Fruit fly (Drosophila melanogaster) whole organism, prepupa: ENCODE results near the gene CG42714.

ENCODE experiments used
- Blimp-1 ChIP-seq: fragments of 200-800 bp; sonication (Bioruptor generic); optimal IDR thresholded peaks from 3 replicates; lab custom pipeline; 2017; ENCODE audit warnings: missing biosample characterization, missing genetic modification characterization, mild to moderate bottlenecking, moderate library complexity, missing genetic modification reagents
- CG10631 ChIP-seq: fragments of 200-800 bp; sonication (Bioruptor generic); optimal IDR thresholded peaks from 2 replicates; lab custom pipeline; 2016; ENCODE audit warnings: missing biosample characterization, missing genetic modification characterization
- CG10669 ChIP-seq: fragments of 200-800 bp; sonication (Bioruptor generic); optimal IDR thresholded peaks from 3 replicates; lab custom pipeline; 2018; ENCODE audit warnings: missing biosample characterization, mild to moderate bottlenecking, missing genetic modification characterization, moderate library complexity
- CG11294 ChIP-seq: fragments of 200-800 bp; sonication (Bioruptor generic); IDR thresholded peaks from 2 replicates; pipeline ENCODE4 v1.3.6; 2022; ENCODE audit warnings: missing biosample characterization, missing genetic modification characterization
- CG11762 ChIP-seq: fragments of 200-800 bp; sonication (Bioruptor generic); optimal IDR thresholded peaks from 3 replicates; lab custom pipeline; 2016; ENCODE audit warnings: missing biosample characterization, missing genetic modification characterization; ENCODE audit not compliant: insufficient read depth
- CG15336 ChIP-seq: fragments of 200-800 bp; sonication (Bioruptor generic); IDR thresholded peaks from 2 replicates; pipeline ENCODE4 v1.3.6; 2022; ENCODE audit warnings: missing biosample characterization, missing genetic modification characterization
- CG1621 ChIP-seq: fragments of 200-800 bp; sonication (Bioruptor generic); optimal IDR thresholded peaks from 3 replicates; lab custom pipeline; 2018; ENCODE audit warnings: missing biosample characterization, mild to moderate bottlenecking, missing genetic modification characterization
- CG16779 ChIP-seq: fragments of 200-800 bp; sonication (Bioruptor generic); optimal IDR thresholded peaks from 3 replicates; lab custom pipeline; 2017; ENCODE audit warnings: missing biosample characterization, mild to moderate bottlenecking, missing genetic modification characterization
- CG32006 ChIP-seq: fragments of 200-800 bp; sonication (Bioruptor generic); optimal IDR thresholded peaks from 3 replicates; lab custom pipeline; 2017; ENCODE audit warnings: missing biosample characterization, mild to moderate bottlenecking, missing genetic modification characterization
- CG34406 ChIP-seq: fragments of 200-800 bp; sonication (Bioruptor generic); optimal IDR thresholded peaks from 3 replicates; lab custom pipeline; 2016; ENCODE audit warnings: missing biosample characterization, missing genetic modification characterization
- CG4318 ChIP-seq: fragments of 200-800 bp; sonication (Bioruptor generic); optimal IDR thresholded peaks from 3 replicates; lab custom pipeline; 2017; ENCODE audit warnings: missing biosample characterization, mild to moderate bottlenecking, missing genetic modification characterization
- CG6163 ChIP-seq: fragments of 200-800 bp; sonication (Bioruptor generic); IDR thresholded peaks from 3 replicates; pipeline ENCODE4 v1.3.6; 2022; ENCODE audit warnings: missing biosample characterization, missing genetic modification characterization
- CG6276 ChIP-seq: fragments of 200-800 bp; sonication (Bioruptor generic); optimal IDR thresholded peaks from 2 replicates; lab custom pipeline; 2017; ENCODE audit warnings: missing biosample characterization, mild to moderate bottlenecking, missing genetic modification characterization
- CG6808 ChIP-seq: fragments of 200-800 bp; sonication (Bioruptor generic); optimal IDR thresholded peaks from 3 replicates; lab custom pipeline; 2017; ENCODE audit warnings: missing biosample characterization, missing genetic modification characterization, mild to moderate bottlenecking, moderate library complexity, missing genetic modification reagents
- CG6854 ChIP-seq: fragments of 200-800 bp; sonication (Bioruptor generic); optimal IDR thresholded peaks from 2 replicates; lab custom pipeline; 2017; ENCODE audit warnings: missing biosample characterization, mild to moderate bottlenecking, missing genetic modification characterization
- CG8119 ChIP-seq: fragments of 200-800 bp; sonication (Bioruptor generic); IDR thresholded peaks from 3 replicates; pipeline ENCODE4 v1.3.6; 2022; ENCODE audit warnings: missing biosample characterization, missing genetic modification characterization
- CG9139 ChIP-seq: fragments of 200-800 bp; sonication (Bioruptor generic); optimal IDR thresholded peaks from 3 replicates; lab custom pipeline; 2017; ENCODE audit warnings: missing biosample characterization, mild to moderate bottlenecking, missing genetic modification characterization
- Eip75B ChIP-seq: fragments of 200-800 bp; sonication (Bioruptor generic); optimal IDR thresholded peaks from 3 replicates; lab custom pipeline; 2016; ENCODE audit warnings: missing biosample characterization, missing genetic modification characterization
- Eip78C ChIP-seq: fragments of 200-800 bp; sonication (Bioruptor generic); peaks from one replicate; lab custom pipeline; 2016; ENCODE audit warnings: missing biosample characterization, missing genetic modification characterization
- Ets96B ChIP-seq: fragments of 200-800 bp; optimal IDR thresholded peaks from 2 replicates; lab custom pipeline; 2019; ENCODE audit warnings: missing biosample characterization, mild to moderate bottlenecking, missing genetic modification characterization, moderate library complexity
- Hr38 ChIP-seq: sonication (Bioruptor generic); optimal IDR thresholded peaks from 2 replicates; lab custom pipeline; 2016; ENCODE audit warnings: missing biosample characterization, missing genetic modification characterization
- Lpt ChIP-seq: fragments of 200-800 bp; sonication (Bioruptor generic); optimal IDR thresholded peaks from 3 replicates; lab custom pipeline; 2016; ENCODE audit warnings: missing biosample characterization, missing genetic modification characterization
- OdsH ChIP-seq: fragments of 200-800 bp; sonication (Bioruptor generic); optimal IDR thresholded peaks from 3 replicates; lab custom pipeline; 2016; ENCODE audit warnings: missing biosample characterization, missing genetic modification characterization
- Smox ChIP-seq: fragments of 200-800 bp; sonication (Bioruptor generic); optimal IDR thresholded peaks from 3 replicates; lab custom pipeline; 2016; ENCODE audit warnings: missing biosample characterization, missing genetic modification characterization
- Sox102F ChIP-seq: fragments of 200-800 bp; sonication (Bioruptor generic); optimal IDR thresholded peaks from 2 replicates; lab custom pipeline; 2016; ENCODE audit warnings: missing biosample characterization, mild to moderate bottlenecking, missing genetic modification characterization
- Sox15 ChIP-seq: fragments of 200-800 bp; sonication (Bioruptor generic); optimal IDR thresholded peaks from 3 replicates; lab custom pipeline; 2016; ENCODE audit warnings: missing biosample characterization, missing genetic modification characterization
- achi ChIP-seq: fragments of 200-800 bp; sonication (Bioruptor generic); optimal IDR thresholded peaks from 3 replicates; lab custom pipeline; 2016; ENCODE audit warnings: missing biosample characterization, missing genetic modification characterization
- acj6 ChIP-seq: fragments of 200-800 bp; sonication (Bioruptor generic); optimal IDR thresholded peaks from 3 replicates; lab custom pipeline; 2016; ENCODE audit warnings: missing biosample characterization, missing genetic modification characterization
- dac ChIP-seq: fragments of 200-800 bp; sonication (Bioruptor generic); optimal IDR thresholded peaks from 2 replicates; lab custom pipeline; 2017; ENCODE audit warnings: missing biosample characterization, mild to moderate bottlenecking, missing genetic modification characterization
- dsx ChIP-seq: fragments of 200-800 bp; optimal IDR thresholded peaks from 3 replicates; lab custom pipeline; 2019; ENCODE audit warnings: missing biosample characterization, mild to moderate bottlenecking, missing genetic modification characterization, moderate library complexity; ENCODE audit not compliant: poor library complexity, severe bottlenecking
- eg ChIP-seq: fragments of 200-800 bp; sonication (Bioruptor generic); IDR thresholded peaks from 3 replicates; pipeline ENCODE4 v1.3.6; 2022; ENCODE audit warnings: missing biosample characterization, missing genetic modification characterization
- esn ChIP-seq: fragments of 200-800 bp; sonication (Bioruptor generic); optimal IDR thresholded peaks from 2 replicates; lab custom pipeline; 2016; ENCODE audit warnings: missing biosample characterization, mild to moderate bottlenecking, missing genetic modification characterization, moderate library complexity
- fd59A ChIP-seq: fragments of 200-800 bp; sonication (Bioruptor generic); optimal IDR thresholded peaks from 2 replicates; lab custom pipeline; 2017; ENCODE audit warnings: missing biosample characterization, mild to moderate bottlenecking, missing genetic modification characterization, missing genetic modification reagents
- fd85E ChIP-seq: fragments of 200-800 bp; sonication (Bioruptor generic); optimal IDR thresholded peaks from 3 replicates; lab custom pipeline; 2016; ENCODE audit warnings: missing biosample characterization, missing genetic modification characterization
- fkh ChIP-seq: fragments of 200-800 bp; sonication (Bioruptor generic); optimal IDR thresholded peaks from 3 replicates; lab custom pipeline; 2017; ENCODE audit warnings: missing biosample characterization, mild to moderate bottlenecking, missing genetic modification characterization, moderate library complexity
- net ChIP-seq: fragments of 200-800 bp; sonication (Bioruptor generic); optimal IDR thresholded peaks from 3 replicates; lab custom pipeline; 2016; ENCODE audit warnings: missing biosample characterization, missing genetic modification characterization
- salr ChIP-seq, 2 experiments: fragments of 200-800 bp; sonication (Bioruptor generic); optimal IDR thresholded peaks; 3 replicates each; lab custom pipeline; 2016 to 2018; ENCODE audit warnings: missing biosample characterization in 2 of 2, missing genetic modification characterization in 2 of 2, mild to moderate bottlenecking in 1 of 2
- spab ChIP-seq: fragments of 200-800 bp; sonication (Bioruptor generic); optimal IDR thresholded peaks from 2 replicates; lab custom pipeline; 2017; ENCODE audit warnings: missing biosample characterization, mild to moderate bottlenecking, missing genetic modification characterization, missing genetic modification reagents
- ss ChIP-seq, 2 experiments: fragments of 200-800 bp; sonication (Bioruptor generic); optimal IDR thresholded peaks; 2 replicates in 1 of 2; 3 replicates in 1 of 2; lab custom pipeline; 2017 to 2018; ENCODE audit warnings: mild to moderate bottlenecking in 2 of 2, missing biosample characterization in 2 of 2, missing genetic modification characterization in 2 of 2, moderate library complexity in 1 of 2
- svp ChIP-seq: fragments of 200-800 bp; sonication (Bioruptor generic); peaks from one replicate; lab custom pipeline; 2016; ENCODE audit warnings: missing biosample characterization, missing genetic modification characterization
- topi ChIP-seq: fragments of 200-800 bp; sonication (Bioruptor generic); optimal IDR thresholded peaks from 3 replicates; lab custom pipeline; 2016; ENCODE audit warnings: missing biosample characterization, missing genetic modification characterization
- vri ChIP-seq: fragments of 200-800 bp; sonication (Bioruptor generic); optimal IDR thresholded peaks from 3 replicates; lab custom pipeline; 2016; ENCODE audit warnings: missing biosample characterization, mild to moderate bottlenecking, missing genetic modification characterization

Gene CG42714

DNA sequence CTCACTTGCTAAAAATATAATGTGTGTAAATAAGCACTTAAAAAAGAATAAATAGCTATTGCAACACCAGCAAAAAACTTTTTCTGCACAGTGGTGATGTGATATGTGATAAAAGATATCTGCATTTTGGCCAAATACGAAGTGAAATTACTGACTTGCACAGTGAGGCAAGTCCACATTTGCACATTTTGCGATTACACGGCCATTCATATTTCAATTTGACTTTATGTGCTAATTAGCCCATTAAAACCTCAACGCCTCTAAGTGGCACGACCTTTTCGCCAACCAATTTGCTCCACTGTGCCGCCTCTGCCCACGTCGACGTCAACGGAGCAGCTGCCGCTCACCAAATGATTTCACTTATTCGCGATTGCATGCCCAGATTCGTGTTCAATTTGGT is 13.7 kb downstream of the CG42714 start, which contains the start of gene CG33946 (continued):
- no peak for TF ChIP-seq CG9139 (GFP tag; lab: Kevin White, UChicago)
- TF ChIP-seq CG6808 (GFP tag; lab: Kevin White, UChicago): no peak
- TF ChIP-seq CG11762 (GFP tag; lab: Kevin White, UChicago): peak; percentile 57
- peak; percentile 74 for TF ChIP-seq esn (GFP tag; lab: Kevin White, UChicago)
- no peak for TF ChIP-seq dac (GFP tag; lab: Kevin White, UChicago)
- peak; percentile 75 for TF ChIP-seq topi (GFP tag; lab: Kevin White, UChicago)
- TF ChIP-seq Sox15 (GFP tag; lab: Kevin White, UChicago): peak; percentile 57
- peak; percentile 71 for TF ChIP-seq CG11294
- TF ChIP-seq Eip75B (GFP tag; lab: Kevin White, UChicago): peak; percentile 39
- TF ChIP-seq OdsH (GFP tag; lab: Kevin White, UChicago): peak; percentile 57
- TF ChIP-seq fd85E (GFP tag; lab: Kevin White, UChicago): no peak
- peak; percentile 58 for TF ChIP-seq acj6 (GFP tag; lab: Kevin White, UChicago)
- peak; percentile 82 for TF ChIP-seq CG6163
- no peak for TF ChIP-seq CG16779 (tag; lab: Kevin White, UChicago)
- no peak for TF ChIP-seq dsx (GFP tag; lab: Kevin White, UChicago)
- peak; percentile 74 for TF ChIP-seq CG32006

DNA sequence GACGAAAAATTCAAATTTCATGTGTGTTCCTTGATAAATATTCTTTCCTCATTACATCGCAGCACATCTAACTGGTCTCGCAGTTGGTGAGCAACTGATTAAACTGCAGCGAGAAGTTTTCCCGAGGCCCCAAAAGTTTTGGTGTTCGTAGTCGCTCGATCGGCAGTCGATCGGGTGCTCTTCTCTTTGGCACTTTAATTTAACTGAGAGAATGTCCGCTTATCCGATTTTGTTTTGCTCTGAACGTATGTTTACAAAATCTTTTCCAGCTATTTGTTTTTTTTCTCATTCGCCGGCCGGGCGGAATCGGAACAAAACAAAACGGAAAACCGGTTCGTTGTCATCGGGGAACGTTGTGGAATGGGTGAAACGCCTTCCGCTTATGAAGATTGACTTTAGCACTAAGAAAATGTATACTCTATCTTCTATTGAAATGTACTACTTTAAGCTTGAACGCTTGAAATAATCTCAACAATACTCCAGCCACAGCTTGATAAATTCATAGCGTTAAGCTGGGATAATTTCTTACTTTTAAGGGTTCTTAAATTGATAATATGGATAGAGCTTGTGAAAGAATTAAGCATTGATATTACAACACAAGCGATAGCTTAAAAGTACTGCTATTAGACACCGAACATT is 15.2 kb downstream of the CG42714 start:
- TF ChIP-seq CG16779 (tag; lab: Kevin White, UChicago): peak; percentile 46
- TF ChIP-seq fkh (GFP tag; lab: Kevin White, UChicago): peak; percentile 81
- peak; percentile 55 for TF ChIP-seq CG9139 (GFP tag; lab: Kevin White, UChicago)
- TF ChIP-seq Ets96B (tag; lab: Kevin White, UChicago): peak; percentile 21
- peak; percentile 71; the same call in 2 of the 3 replicates for TF ChIP-seq CG6163
- TF ChIP-seq Eip78C: peak; percentile 25
- peak; percentile 45; the same call in 1 of the 3 replicates for TF ChIP-seq eg
- TF ChIP-seq Eip75B (GFP tag; lab: Kevin White, UChicago): peak; percentile 22
- TF ChIP-seq CG6276 (GFP tag; lab: Kevin White, UChicago): peak; percentile 1
- no peak for TF ChIP-seq salr (GFP tag; optimal IDR thresholded peaks at IDR 0.05; lab: Kevin White, UChicago)
- peak; percentile 50 for TF ChIP-seq net (GFP tag; lab: Kevin White, UChicago)
- peak; percentile 18 for TF ChIP-seq spab
- peak; percentile 9 for TF ChIP-seq CG10669 (GFP tag; lab: Kevin White, UChicago)
- TF ChIP-seq topi (GFP tag; lab: Kevin White, UChicago): no peak
- TF ChIP-seq CG6808 (GFP tag; lab: Kevin White, UChicago): peak; percentile 45
- TF ChIP-seq CG32006: no peak
- peak; percentile 61 for TF ChIP-seq CG1621 (tag; lab: Kevin White, UChicago)
- TF ChIP-seq ss (GFP tag; optimal IDR thresholded peaks at IDR 0.05; lab: Kevin White, UChicago): peak; percentile 64 to 66
- no peak for TF ChIP-seq esn (GFP tag; lab: Kevin White, UChicago)
- TF ChIP-seq Sox102F (GFP tag; lab: Kevin White, UChicago): peak; percentile 8
- TF ChIP-seq CG11294: no peak
- peak; percentile 66; the same call in 1 of the 2 replicates for TF ChIP-seq CG15336 (GFP tag; lab: Robert Waterston, UW)
- TF ChIP-seq dsx (GFP tag; lab: Kevin White, UChicago): peak; percentile 14
- TF ChIP-seq Smox (GFP tag; lab: Kevin White, UChicago): no peak
- TF ChIP-seq CG6854 (GFP tag; lab: Kevin White, UChicago): peak; percentile 68
- peak; percentile 49; the same call in 2 of the 3 replicates for TF ChIP-seq CG8119 (GFP tag; lab: Robert Waterston, UW)

DNA sequence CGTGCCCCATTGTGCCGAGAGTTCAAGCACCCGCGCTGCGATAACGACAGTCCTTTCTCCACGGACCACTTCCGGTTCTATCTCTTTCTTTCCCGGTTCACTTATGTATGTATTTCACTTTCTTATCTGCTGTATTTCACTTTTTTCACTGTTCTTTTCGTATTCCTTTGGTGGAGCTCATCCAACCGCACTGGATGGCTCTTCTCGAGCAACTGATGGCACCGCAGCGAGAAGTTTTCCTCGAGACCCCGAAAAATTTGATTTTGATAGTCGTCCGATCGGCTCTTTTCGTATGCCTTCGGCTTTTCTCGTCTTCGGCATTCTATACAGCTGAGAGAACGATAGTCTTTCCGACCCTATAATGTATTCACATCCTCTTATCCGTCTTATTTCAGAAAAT is 16.1 kb downstream of the CG42714 start, which contains the start of gene LanA:
LanA (minus strand) TSS at position 217 of the 400 bp plus-strand sequence.
- no peak for TF ChIP-seq Hr38 (GFP tag; lab: Kevin White, UChicago)
- TF ChIP-seq dsx (GFP tag; lab: Kevin White, UChicago): no peak
- TF ChIP-seq CG15336 (GFP tag; lab: Robert Waterston, UW): no peak; the same call in 1 of the 2 replicates
- no peak for TF ChIP-seq CG34406 (GFP tag; lab: Kevin White, UChicago)
- TF ChIP-seq Blimp-1 (GFP tag; lab: Kevin White, UChicago): peak; percentile 67
- TF ChIP-seq CG6808 (GFP tag; lab: Kevin White, UChicago): no peak
- TF ChIP-seq CG10631 (GFP tag; lab: Kevin White, UChicago): no peak
- TF ChIP-seq CG6163: peak; percentile 52; the same call in 2 of the 3 replicates
- no peak for TF ChIP-seq topi (GFP tag; lab: Kevin White, UChicago)
- peak; percentile 7 for TF ChIP-seq achi (GFP tag; lab: Kevin White, UChicago)
- no peak for TF ChIP-seq CG11762 (GFP tag; lab: Kevin White, UChicago)
- no peak for TF ChIP-seq fd85E (GFP tag; lab: Kevin White, UChicago)
- no peak for TF ChIP-seq esn (GFP tag; lab: Kevin White, UChicago)
- no peak for TF ChIP-seq CG11294
- peak; percentile 37 for TF ChIP-seq CG6854 (GFP tag; lab: Kevin White, UChicago)
- no peak for TF ChIP-seq fd59A (GFP tag; lab: Kevin White, UChicago)
- no peak for TF ChIP-seq CG6276 (GFP tag; lab: Kevin White, UChicago)
- TF ChIP-seq vri: peak; percentile 25
- TF ChIP-seq CG4318: no peak
- no peak for TF ChIP-seq net (GFP tag; lab: Kevin White, UChicago)
- TF ChIP-seq Lpt (GFP tag; lab: Kevin White, UChicago): no peak
- TF ChIP-seq Eip78C: no peak
- TF ChIP-seq Sox102F (GFP tag; lab: Kevin White, UChicago): peak; percentile 35
- TF ChIP-seq svp: peak; percentile 67
